Fruit fly (Drosophila melanogaster) whole organism, embryonic: Measurements from ENCODE around the gene CG31139.

Experiments
- BEAF-32 ChIP-seq: fragments of 200-800 bp; sonication (Bioruptor generic); optimal IDR thresholded peaks from 3 replicates; lab custom pipeline; 2017; ENCODE audit warnings: missing biosample characterization, missing genetic modification characterization, mild to moderate bottlenecking, moderate library complexity, missing genetic modification reagents
- Bgb ChIP-seq: fragments of 200-800 bp; sonication (Bioruptor generic); IDR thresholded peaks from 2 replicates; pipeline ENCODE4 v1.3.6; 2022; ENCODE audit warnings: missing biosample characterization, missing genetic modification characterization; ENCODE audit not compliant: partially characterized antibody
- Blimp-1 ChIP-seq: fragments of 200-800 bp; sonication (Bioruptor generic); optimal IDR thresholded peaks from 3 replicates; lab custom pipeline; 2018; ENCODE audit warnings: missing biosample characterization, missing genetic modification characterization, mild to moderate bottlenecking, moderate library complexity, missing genetic modification reagents
- CG11695 ChIP-seq: fragments of 200-800 bp; sonication (Bioruptor generic); IDR thresholded peaks from 3 replicates; pipeline ENCODE4 v1.3.6; 2022; ENCODE audit warnings: missing biosample characterization, missing genetic modification characterization
- CG12155 ChIP-seq: fragments of 200-800 bp; sonication (Bioruptor generic); optimal IDR thresholded peaks from 3 replicates; lab custom pipeline; 2016; ENCODE audit warnings: missing biosample characterization, missing genetic modification characterization
- CG13287 ChIP-seq: fragments of 200-800 bp; sonication (Bioruptor generic); IDR thresholded peaks from 2 replicates; pipeline ENCODE4 v1.3.6; 2022; ENCODE audit warnings: missing biosample characterization, missing genetic modification characterization; ENCODE audit not compliant: partially characterized antibody
- CG15011 ChIP-seq: fragments of 200-800 bp; sonication (Bioruptor generic); optimal IDR thresholded peaks from 3 replicates; lab custom pipeline; 2018; ENCODE audit warnings: missing biosample characterization, mild to moderate bottlenecking, missing genetic modification characterization
- CG16779 ChIP-seq: fragments of 200-800 bp; sonication (Bioruptor generic); IDR thresholded peaks from 2 replicates; pipeline ENCODE4 v1.3.6; 2022; ENCODE audit warnings: missing biosample characterization, missing genetic modification characterization
- CG17361 ChIP-seq: fragments of 200-800 bp; sonication (Bioruptor generic); IDR thresholded peaks from 3 replicates; pipeline ENCODE4 v1.3.6; 2022; ENCODE audit warnings: missing biosample characterization, missing genetic modification characterization
- CG17829 ChIP-seq: fragments of 200-800 bp; optimal IDR thresholded peaks from 2 replicates; lab custom pipeline; 2019; ENCODE audit warnings: missing biosample characterization, mild to moderate bottlenecking, missing genetic modification characterization, moderate library complexity
- CG18619 ChIP-seq: fragments of 200-800 bp; sonication (Bioruptor generic); optimal IDR thresholded peaks from 3 replicates; lab custom pipeline; 2017; ENCODE audit warnings: missing biosample characterization, mild to moderate bottlenecking, missing genetic modification characterization
- CG2202 ChIP-seq: fragments of 200-800 bp; sonication (Bioruptor generic); optimal IDR thresholded peaks from 2 replicates; lab custom pipeline; 2018; ENCODE audit warnings: missing biosample characterization, mild to moderate bottlenecking, missing genetic modification characterization
- CG31365 ChIP-seq: fragments of 200-800 bp; sonication (Bioruptor generic); optimal IDR thresholded peaks from 2 replicates; lab custom pipeline; 2018; ENCODE audit warnings: missing biosample characterization, mild to moderate bottlenecking, missing genetic modification characterization
- CG34376 ChIP-seq: fragments of 200-800 bp; sonication (Bioruptor generic); optimal IDR thresholded peaks from 2 replicates; lab custom pipeline; 2018; ENCODE audit warnings: missing biosample characterization, mild to moderate bottlenecking, missing genetic modification characterization
- CG4707 ChIP-seq: fragments of 200-800 bp; sonication (Bioruptor generic); optimal IDR thresholded peaks from 2 replicates; lab custom pipeline; 2018; ENCODE audit warnings: missing biosample characterization, mild to moderate bottlenecking, missing genetic modification characterization, moderate library complexity
- CG5245 ChIP-seq: fragments of 200-800 bp; sonication (Bioruptor generic); optimal IDR thresholded peaks from 3 replicates; lab custom pipeline; 2016; ENCODE audit warnings: missing biosample characterization, missing genetic modification characterization
- Fer1 ChIP-seq: fragments of 200-800 bp; sonication (Bioruptor generic); optimal IDR thresholded peaks from 2 replicates; lab custom pipeline; 2017; ENCODE audit warnings: missing biosample characterization, mild to moderate bottlenecking, missing genetic modification characterization
- HmgD ChIP-seq: fragments of 200-800 bp; sonication (Bioruptor generic); optimal IDR thresholded peaks from 3 replicates; lab custom pipeline; 2016; ENCODE audit warnings: missing biosample characterization, missing genetic modification characterization
- Hr51 ChIP-seq, 2 experiments: fragments of 200-800 bp; sonication (Bioruptor generic); optimal IDR thresholded peaks; 2 replicates in 1 of 2; 3 replicates in 1 of 2; lab custom pipeline; 2016 to 2018; ENCODE audit warnings: missing biosample characterization in 2 of 2, missing genetic modification characterization in 2 of 2, mild to moderate bottlenecking in 1 of 2, moderate library complexity in 1 of 2
- Max ChIP-seq: fragments of 200-800 bp; sonication (Bioruptor generic); optimal IDR thresholded peaks from 2 replicates; lab custom pipeline; 2016; ENCODE audit warnings: missing biosample characterization, mild to moderate bottlenecking, missing genetic modification characterization
- NC2β ChIP-seq: fragments of 200-800 bp; sonication (Bioruptor generic); optimal IDR thresholded peaks from 2 replicates; lab custom pipeline; 2016; ENCODE audit warnings: missing biosample characterization, missing genetic modification characterization
- NFAT ChIP-seq: fragments of 200-800 bp; sonication (Bioruptor generic); IDR thresholded peaks from 2 replicates; pipeline ENCODE4 v1.3.6; 2022; ENCODE audit warnings: missing biosample characterization, missing genetic modification characterization
- Nf-YC ChIP-seq: fragments of 200-800 bp; optimal IDR thresholded peaks from 3 replicates; lab custom pipeline; 2019; ENCODE audit warnings: missing biosample characterization, mild to moderate bottlenecking, missing genetic modification characterization, moderate library complexity
- Poxn ChIP-seq: fragments of 200-800 bp; sonication (Bioruptor generic); IDR thresholded peaks from 2 replicates; pipeline ENCODE4 v1.3.6; 2022; ENCODE audit warnings: missing biosample characterization, missing genetic modification characterization
- Ssrp ChIP-seq: fragments of 200-800 bp; sonication (Bioruptor generic); optimal IDR thresholded peaks from 2 replicates; lab custom pipeline; 2018; ENCODE audit warnings: missing biosample characterization, mild to moderate bottlenecking, missing genetic modification characterization, moderate library complexity
- Taf1 ChIP-seq: fragments of 200-800 bp; sonication (Bioruptor generic); IDR thresholded peaks from 2 replicates; pipeline ENCODE4 v1.3.6; 2022; ENCODE audit warnings: missing biosample characterization, missing genetic modification characterization
- Usf ChIP-seq: fragments of 200-800 bp; sonication (Bioruptor generic); optimal IDR thresholded peaks from 2 replicates; lab custom pipeline; 2017; ENCODE audit warnings: missing genotype, missing biosample characterization, missing genetic modification characterization
- Vsx1 ChIP-seq: fragments of 200-800 bp; sonication (Bioruptor generic); optimal IDR thresholded peaks from 2 replicates; lab custom pipeline; 2017; ENCODE audit warnings: missing biosample characterization, mild to moderate bottlenecking, missing genetic modification characterization, missing genetic modification reagents
- bab2 ChIP-seq: fragments of 200-800 bp; sonication (Bioruptor generic); optimal IDR thresholded peaks from 2 replicates; lab custom pipeline; 2016; ENCODE audit warnings: missing biosample characterization, missing genetic modification characterization
- bcd ChIP-seq: fragments of 200-800 bp; sonication (Bioruptor generic); optimal IDR thresholded peaks from 2 replicates; lab custom pipeline; 2017; ENCODE audit warnings: missing biosample characterization, mild to moderate bottlenecking, missing genetic modification characterization
- cg ChIP-seq: fragments of 200-800 bp; sonication (Bioruptor generic); optimal IDR thresholded peaks from 3 replicates; lab custom pipeline; 2019; ENCODE audit warnings: missing biosample characterization, mild to moderate bottlenecking, missing genetic modification characterization, moderate library complexity
- chinmo ChIP-seq: fragments of 200-800 bp; sonication (Bioruptor generic); IDR thresholded peaks from 4 replicates; pipeline ENCODE4 v1.3.6; 2022; ENCODE audit warnings: missing biosample characterization, missing genetic modification characterization; ENCODE audit not compliant: partially characterized antibody
- croc ChIP-seq: fragments of 200-800 bp; sonication (Bioruptor generic); conservative IDR thresholded peaks from 3 replicates; pipeline ENCODE4 v1.3.6; 2022; ENCODE audit warnings: missing biosample characterization, missing genetic modification characterization
- danr ChIP-seq: fragments of 200-800 bp; sonication (Bioruptor generic); IDR thresholded peaks from 2 replicates; pipeline ENCODE4 v1.3.6; 2022; ENCODE audit warnings: missing biosample characterization, missing genetic modification characterization
- dpn ChIP-seq, 2 experiments: fragments of 200-800 bp; sonication (Bioruptor generic); optimal IDR thresholded peaks; 3 replicates each; lab custom pipeline; 2016; ENCODE audit warnings: missing biosample characterization in 2 of 2, missing genetic modification characterization in 2 of 2
- esg ChIP-seq: fragments of 200-800 bp; sonication (Bioruptor generic); conservative IDR thresholded peaks from 2 replicates; pipeline ENCODE4 v1.3.6; 2022; ENCODE audit warnings: missing biosample characterization, missing genetic modification characterization
- gro ChIP-seq: fragments of 200-800 bp; sonication (Bioruptor generic); optimal IDR thresholded peaks from 2 replicates; lab custom pipeline; 2016; ENCODE audit warnings: missing biosample characterization, missing genetic modification characterization
- hth ChIP-seq: fragments of >200 bp; optimal IDR thresholded peaks from 2 replicates; lab custom pipeline; 2017; ENCODE audit warnings: inconsistent platforms
- maf-S ChIP-seq: fragments of 200-800 bp; sonication (Bioruptor generic); optimal IDR thresholded peaks from 2 replicates; lab custom pipeline; 2016; ENCODE audit warnings: missing biosample characterization, missing genetic modification characterization
- mirr ChIP-seq: fragments of 200-800 bp; sonication (Bioruptor generic); optimal IDR thresholded peaks from 3 replicates; lab custom pipeline; 2018; ENCODE audit warnings: missing biosample characterization, mild to moderate bottlenecking, missing genetic modification characterization
- peb ChIP-seq: fragments of 200-800 bp; sonication (Bioruptor generic); IDR thresholded peaks from 2 replicates; pipeline ENCODE4 v1.3.6; 2022; ENCODE audit warnings: missing biosample characterization, missing genetic modification characterization
- salm ChIP-seq: fragments of 200-800 bp; sonication (Bioruptor generic); optimal IDR thresholded peaks from 2 replicates; lab custom pipeline; 2018; ENCODE audit warnings: missing biosample characterization, mild to moderate bottlenecking, missing genetic modification characterization
- scrt ChIP-seq: fragments of 200-800 bp; sonication (Bioruptor generic); optimal IDR thresholded peaks from 2 replicates; lab custom pipeline; 2018; ENCODE audit warnings: missing biosample characterization, mild to moderate bottlenecking, missing genetic modification characterization, moderate library complexity
- sens ChIP-seq: fragments of 200-800 bp; sonication (Bioruptor generic); peaks from one replicate; lab custom pipeline; 2016; ENCODE audit warnings: missing biosample characterization, missing genetic modification characterization
- so ChIP-seq: fragments of 200-800 bp; sonication (Bioruptor generic); IDR thresholded peaks from 3 replicates; pipeline ENCODE4 v1.3.6; 2022; ENCODE audit warnings: missing biosample characterization, missing genetic modification characterization
- sqz ChIP-seq: fragments of 200-800 bp; sonication (Bioruptor generic); optimal IDR thresholded peaks from 3 replicates; lab custom pipeline; 2018; ENCODE audit warnings: missing biosample characterization, mild to moderate bottlenecking, missing genetic modification characterization
- zen ChIP-seq: fragments of 200-800 bp; sonication (Bioruptor generic); optimal IDR thresholded peaks from 3 replicates; lab custom pipeline; 2018; ENCODE audit warnings: missing biosample characterization, mild to moderate bottlenecking, missing genetic modification characterization, moderate library complexity
- zf30C ChIP-seq: fragments of 200-800 bp; sonication (Bioruptor generic); optimal IDR thresholded peaks from 3 replicates; lab custom pipeline; 2018; ENCODE audit warnings: missing biosample characterization, mild to moderate bottlenecking, missing genetic modification characterization

CG31139 gene

dm6 chr3R:22724149-22724973 is 24.5 kb downstream of the CG31139 start, which contains the start of gene Irp-1A (continued):
- TF ChIP-seq chinmo (GFP tag; lab: Robert Waterston, UW) (peak; percentile 89; the same call in 3 of the 4 replicates), cg (no peak), Ssrp (tag; lab: Kevin White, UChicago) (peak; percentile 66), Blimp-1 (GFP tag; lab: Kevin White, UChicago) (peak; percentile 84), CG2202 (peak; percentile 39), peb (GFP tag; lab: Robert Waterston, UW) (peak; percentile 32; the same call in 1 of the 2 replicates), BEAF-32 (GFP tag; lab: Kevin White, UChicago) (peak; percentile 83), CG5245 (GFP tag; lab: Kevin White, UChicago) (no peak), Nf-YC (tag; lab: Kevin White, UChicago) (peak; percentile 63), Max (GFP tag; lab: Kevin White, UChicago) (peak; percentile 56), zen (tag; lab: Kevin White, UChicago) (peak; percentile 57), CG18619 (GFP tag; lab: Kevin White, UChicago) (peak; percentile 47), CG17361 (GFP tag; lab: Robert Waterston, UW) (peak; percentile 87), HmgD (GFP tag; lab: Kevin White, UChicago) (no peak), Vsx1 (GFP tag; lab: Kevin White, UChicago) (peak; percentile 57), Bgb (GFP tag; lab: Robert Waterston, UW) (peak; percentile 86), CG11695 (GFP tag; lab: Robert Waterston, UW) (peak; percentile 81), CG34376 (peak; percentile 7), Poxn (GFP tag; lab: Robert Waterston, UW) (no peak), zf30C (GFP tag; lab: Kevin White, UChicago) (peak; percentile 96), danr (GFP tag; lab: Robert Waterston, UW) (no peak), CG17829 (tag; lab: Kevin White, UChicago) (peak; percentile 81), CG15011 (peak; percentile 40), so (GFP tag; lab: Robert Waterston, UW) (no peak), sqz (GFP tag; lab: Kevin White, UChicago) (peak; percentile 17), sens (GFP tag; lab: Kevin White, UChicago) (peak; percentile 90), salm (tag; lab: Kevin White, UChicago) (peak; percentile 62), Taf1 (GFP tag; lab: Robert Waterston, UW) (0 out of 2 replicates have a peak, but pooled peaks have one; percentile 26), gro (GFP tag; lab: Kevin White, UChicago) (peak; percentile 58), Hr51 (GFP tag; optimal IDR thresholded peaks at IDR 0.05; lab: Kevin White, UChicago) (peak; percentile 28 to 87), mirr (GFP tag; lab: Kevin White, UChicago) (peak; percentile 43), CG12155 (GFP tag; lab: Kevin White, UChicago) (peak; percentile 69), bcd (GFP tag; lab: Kevin White, UChicago) (peak; percentile 55), bab2 (GFP tag; lab: Kevin White, UChicago) (peak; percentile 3), NC2β (no peak), esg (GFP tag; lab: Robert Waterston, UW) (peak; percentile 47; the same call in 1 of the 2 replicates), Usf (GFP tag; lab: Kevin White, UChicago) (peak; percentile 13), maf-S (GFP tag; lab: Kevin White, UChicago) (no peak), dpn (GFP tag; optimal IDR thresholded peaks at IDR 0.05; lab: Kevin White, UChicago) (peak; percentile 51 to 69), croc (GFP tag; lab: Robert Waterston, UW) (0 out of 3 replicates have a peak, but pooled peaks have one; percentile 39), CG4707 (GFP tag; lab: Kevin White, UChicago) (no peak), CG31365 (tag; lab: Kevin White, UChicago) (no peak), scrt (GFP tag; lab: Kevin White, UChicago) (peak; percentile 37), hth (lab: Kevin White, UChicago) (no peak), Fer1 (GFP tag; lab: Kevin White, UChicago) (peak; percentile 76), NFAT (GFP tag; lab: Robert Waterston, UW) (peak; percentile 64; the same call in 1 of the 2 replicates), CG13287 (peak; percentile 89), CG16779 (GFP tag; lab: Robert Waterston, UW) (no peak)
